Fruit fly (Drosophila melanogaster) whole organism, embryonic: ENCODE data around the gene beat-Vc.
A peak's percentile ranks its signal among the peaks of the same experiment; 100 is the strongest.

Experiments
- Awh ChIP-seq: fragments of 200-800 bp; sonication (Bioruptor generic); IDR thresholded peaks from 2 replicates; pipeline ENCODE4, ENCODE4 v1.3.6; 2022; ENCODE audit warnings: missing biosample characterization, missing genetic modification characterization
- CG10267 ChIP-seq: fragments of 200-800 bp; sonication (Bioruptor generic); optimal IDR thresholded peaks from 2 replicates; lab custom pipeline; 2018; ENCODE audit warnings: missing biosample characterization, mild to moderate bottlenecking, missing genetic modification characterization, moderate library complexity
- CG10565 ChIP-seq: fragments of 200-800 bp; sonication (Bioruptor generic); optimal IDR thresholded peaks from 3 replicates; lab custom pipeline; 2016; ENCODE audit warnings: missing biosample characterization, mild to moderate bottlenecking, missing genetic modification characterization
- CG12155 ChIP-seq: fragments of 200-800 bp; sonication (Bioruptor generic); optimal IDR thresholded peaks from 3 replicates; lab custom pipeline; 2016; ENCODE audit warnings: missing biosample characterization, missing genetic modification characterization
- CG12659 ChIP-seq: fragments of 200-800 bp; sonication (Bioruptor generic); optimal IDR thresholded peaks from 3 replicates; lab custom pipeline; 2017; ENCODE audit warnings: mild to moderate bottlenecking, missing biosample characterization, missing genetic modification reagents, missing genetic modification characterization
- CG13775 ChIP-seq: fragments of 200-800 bp; sonication (Bioruptor generic); optimal IDR thresholded peaks from 3 replicates; lab custom pipeline; 2017; ENCODE audit warnings: missing biosample characterization, mild to moderate bottlenecking, missing genetic modification characterization
- CG14050 ChIP-seq: fragments of 200-800 bp; sonication (Bioruptor generic); IDR thresholded peaks from 3 replicates; pipeline ENCODE4 v1.3.6; 2022; ENCODE audit warnings: missing biosample characterization, missing genetic modification characterization
- CG15514 ChIP-seq: fragments of 200-800 bp; sonication (Bioruptor generic); optimal IDR thresholded peaks from 3 replicates; lab custom pipeline; 2017; ENCODE audit warnings: missing biosample characterization, missing genetic modification characterization, mild to moderate bottlenecking, moderate library complexity, missing genetic modification reagents
- CG15601 ChIP-seq: fragments of 200-800 bp; sonication (Bioruptor generic); optimal IDR thresholded peaks from 3 replicates; lab custom pipeline; 2019; ENCODE audit warnings: missing biosample characterization, mild to moderate bottlenecking, missing genetic modification characterization, moderate library complexity
- CG16815 ChIP-seq: fragments of 200-800 bp; sonication (Bioruptor generic); optimal IDR thresholded peaks from 3 replicates; lab custom pipeline; 2017; ENCODE audit warnings: missing biosample characterization, mild to moderate bottlenecking, missing genetic modification characterization
- CG2889 ChIP-seq: fragments of 200-800 bp; sonication (Bioruptor generic); IDR thresholded peaks from 3 replicates; pipeline ENCODE4 v1.3.6; 2022; ENCODE audit warnings: missing biosample characterization, missing genetic modification characterization
- CG3281 ChIP-seq: fragments of 200-800 bp; sonication (Bioruptor generic); optimal IDR thresholded peaks from 3 replicates; lab custom pipeline; 2017; ENCODE audit warnings: missing biosample characterization, mild to moderate bottlenecking, missing genetic modification characterization
- CG33557 ChIP-seq: fragments of 200-800 bp; sonication (Bioruptor generic); optimal IDR thresholded peaks from 2 replicates; lab custom pipeline; 2019; ENCODE audit warnings: missing biosample characterization, mild to moderate bottlenecking, missing genetic modification characterization, moderate library complexity
- CG3726 ChIP-seq: fragments of 200-800 bp; sonication (Bioruptor generic); IDR thresholded peaks from 3 replicates; pipeline ENCODE4, ENCODE4 v1.3.6; 2022; ENCODE audit warnings: missing biosample characterization, missing genetic modification characterization
- CG4282 ChIP-seq: fragments of 200-800 bp; sonication (Bioruptor generic); optimal IDR thresholded peaks from 2 replicates; lab custom pipeline; 2016; ENCODE audit warnings: missing biosample characterization, missing genetic modification characterization
- CG4328 ChIP-seq: fragments of 200-800 bp; sonication (Bioruptor generic); optimal IDR thresholded peaks from 3 replicates; lab custom pipeline; 2017; ENCODE audit warnings: missing biosample characterization, missing genetic modification reagents, missing genetic modification characterization
- CG4424 ChIP-seq: fragments of 200-800 bp; sonication (Bioruptor generic); optimal IDR thresholded peaks from 3 replicates; lab custom pipeline; 2016; ENCODE audit warnings: missing biosample characterization, missing genetic modification characterization
- CG4707 ChIP-seq: fragments of 200-800 bp; sonication (Bioruptor generic); optimal IDR thresholded peaks from 2 replicates; lab custom pipeline; 2018; ENCODE audit warnings: missing biosample characterization, mild to moderate bottlenecking, missing genetic modification characterization, moderate library complexity
- CG4730 ChIP-seq: fragments of 200-800 bp; sonication (Bioruptor generic); IDR thresholded peaks from 2 replicates; pipeline ENCODE4 v1.3.6; 2022; ENCODE audit warnings: missing biosample characterization, missing genetic modification characterization
- CG6689 ChIP-seq: fragments of 200-800 bp; sonication (Bioruptor generic); IDR thresholded peaks from 2 replicates; pipeline ENCODE4 v1.3.6; 2022; ENCODE audit warnings: missing biosample characterization, missing genetic modification characterization
- CG7839 ChIP-seq: fragments of 200-800 bp; sonication (Bioruptor generic); optimal IDR thresholded peaks from 3 replicates; lab custom pipeline; 2018; ENCODE audit warnings: missing biosample characterization, mild to moderate bottlenecking, missing genetic modification characterization, moderate library complexity
- CG8089 ChIP-seq: fragments of 200-800 bp; sonication (Bioruptor generic); optimal IDR thresholded peaks from 3 replicates; lab custom pipeline; 2016; ENCODE audit warnings: missing biosample characterization, missing genetic modification characterization
- CG9932 ChIP-seq: fragments of 200-800 bp; sonication (Bioruptor generic); IDR thresholded peaks from 2 replicates; pipeline ENCODE4 v1.3.6; 2022; ENCODE audit warnings: missing biosample characterization, missing genetic modification characterization
- CHES-1-like ChIP-seq: fragments of 200-800 bp; sonication (Bioruptor generic); optimal IDR thresholded peaks from 2 replicates; lab custom pipeline; 2016; ENCODE audit warnings: missing biosample characterization, missing genetic modification characterization
- Camta ChIP-seq: fragments of 200-800 bp; sonication (Bioruptor generic); optimal IDR thresholded peaks from 2 replicates; lab custom pipeline; 2016; ENCODE audit warnings: missing biosample characterization, missing genetic modification characterization
- CrebB ChIP-seq: fragments of 200-800 bp; sonication (Bioruptor generic); optimal IDR thresholded peaks from 3 replicates; lab custom pipeline; 2018; ENCODE audit warnings: missing biosample characterization, mild to moderate bottlenecking, missing genetic modification characterization
- Doc3 ChIP-seq: fragments of 200-800 bp; sonication (Bioruptor generic); IDR thresholded peaks from 3 replicates; pipeline ENCODE4 v1.3.6; 2022; ENCODE audit warnings: missing biosample characterization, missing genetic modification characterization; ENCODE audit not compliant: partially characterized antibody
- HLH3B ChIP-seq: fragments of 200-800 bp; sonication (Bioruptor generic); IDR thresholded peaks from 2 replicates; pipeline ENCODE4 v1.3.6; 2022; ENCODE audit warnings: missing biosample characterization, missing genetic modification characterization
- HmgZ ChIP-seq: fragments of 200-800 bp; sonication (Bioruptor generic); optimal IDR thresholded peaks from 2 replicates; lab custom pipeline; 2018; ENCODE audit warnings: missing biosample characterization, mild to moderate bottlenecking, missing genetic modification characterization
- Nf-YC ChIP-seq: fragments of 200-800 bp; optimal IDR thresholded peaks from 3 replicates; lab custom pipeline; 2019; ENCODE audit warnings: missing biosample characterization, mild to moderate bottlenecking, missing genetic modification characterization, moderate library complexity
- NfI ChIP-seq: fragments of 200-800 bp; sonication (Bioruptor generic); optimal IDR thresholded peaks from 3 replicates; lab custom pipeline; 2018; ENCODE audit warnings: missing biosample characterization, mild to moderate bottlenecking, missing genetic modification characterization, moderate library complexity
- ase ChIP-seq: fragments of 200-800 bp; sonication (Bioruptor generic); IDR thresholded peaks from 3 replicates; pipeline ENCODE4 v1.3.6; 2022; ENCODE audit warnings: missing biosample characterization, missing genetic modification characterization
- dpn ChIP-seq, 2 experiments: fragments of 200-800 bp; sonication (Bioruptor generic); optimal IDR thresholded peaks; 3 replicates each; lab custom pipeline; 2016; ENCODE audit warnings: missing biosample characterization in 2 of 2, missing genetic modification characterization in 2 of 2
- dysf ChIP-seq: fragments of 200-800 bp; sonication (Bioruptor generic); IDR thresholded peaks from 3 replicates; pipeline ENCODE4 v1.3.6; 2022; ENCODE audit warnings: missing biosample characterization, missing genetic modification characterization
- eve ChIP-seq, 2 experiments: fragments of >200 bp; optimal IDR thresholded peaks; 2 replicates each; lab custom pipeline; 2017; ENCODE audit warnings: missing biosample characterization in 2 of 2, missing genetic modification characterization in 2 of 2
- fd96Cb ChIP-seq: fragments of 200-800 bp; sonication (Bioruptor generic); optimal IDR thresholded peaks from 2 replicates; lab custom pipeline; 2018; ENCODE audit warnings: missing biosample characterization, mild to moderate bottlenecking, missing genetic modification characterization, moderate library complexity
- h ChIP-seq: fragments of >200 bp; optimal IDR thresholded peaks from 2 replicates; lab custom pipeline; 2017
- klu ChIP-seq: fragments of 200-800 bp; sonication (Bioruptor generic); IDR thresholded peaks from 2 replicates; pipeline ENCODE4 v1.3.6; 2022; ENCODE audit warnings: missing biosample characterization, missing genetic modification characterization
- maf-S ChIP-seq: fragments of 200-800 bp; sonication (Bioruptor generic); optimal IDR thresholded peaks from 2 replicates; lab custom pipeline; 2016; ENCODE audit warnings: missing biosample characterization, missing genetic modification characterization
- nerfin-1 ChIP-seq: fragments of 200-800 bp; sonication (Bioruptor generic); optimal IDR thresholded peaks from 3 replicates; lab custom pipeline; 2019; ENCODE audit warnings: missing biosample characterization, mild to moderate bottlenecking, missing genetic modification characterization, moderate library complexity
- pan ChIP-seq, 4 experiments: fragments of >200 bp in 3 of 4; fragments of 200-800 bp in 1 of 4; sonication (Bioruptor generic) in 1 of 4; optimal IDR thresholded peaks in 3 of 4; IDR thresholded peaks in 1 of 4; 2 replicates each; pipeline versions ENCODE4 v1.3.6 to Lab custom; 2017 to 2022; ENCODE audit warnings: missing biosample characterization in 2 of 4, missing genetic modification characterization in 2 of 4, mixed read lengths in 1 of 4
- scrt ChIP-seq: fragments of 200-800 bp; sonication (Bioruptor generic); optimal IDR thresholded peaks from 2 replicates; lab custom pipeline; 2018; ENCODE audit warnings: missing biosample characterization, mild to moderate bottlenecking, missing genetic modification characterization, moderate library complexity
- sd ChIP-seq: fragments of 200-800 bp; sonication (Bioruptor generic); optimal IDR thresholded peaks from 3 replicates; lab custom pipeline; 2018; ENCODE audit warnings: missing biosample characterization, mild to moderate bottlenecking, missing genetic modification characterization, moderate library complexity
- sens-2 ChIP-seq: fragments of 200-800 bp; sonication (Bioruptor generic); IDR thresholded peaks from 2 replicates; pipeline ENCODE4 v1.3.6; 2022; ENCODE audit warnings: missing biosample characterization, missing genetic modification characterization
- shn ChIP-seq: fragments of 200-800 bp; sonication (Bioruptor generic); optimal IDR thresholded peaks from 3 replicates; lab custom pipeline; 2016; ENCODE audit warnings: missing biosample characterization, missing genetic modification characterization
- ssp ChIP-seq: fragments of 200-800 bp; sonication (Bioruptor generic); IDR thresholded peaks from 2 replicates; pipeline ENCODE4 v1.3.6; 2022; ENCODE audit warnings: missing biosample characterization, missing genetic modification characterization
- sug ChIP-seq: fragments of 200-800 bp; optimal IDR thresholded peaks from 2 replicates; lab custom pipeline; 2019; ENCODE audit warnings: missing biosample characterization, mild to moderate bottlenecking, missing genetic modification characterization, moderate library complexity
- zf30C ChIP-seq: fragments of 200-800 bp; sonication (Bioruptor generic); optimal IDR thresholded peaks from 3 replicates; lab custom pipeline; 2018; ENCODE audit warnings: missing biosample characterization, mild to moderate bottlenecking, missing genetic modification characterization
- zfh1 ChIP-seq: fragments of 200-800 bp; sonication (Bioruptor generic); IDR thresholded peaks from 3 replicates; pipeline ENCODE4 v1.3.6; 2022; ENCODE audit warnings: missing biosample characterization, missing genetic modification characterization

The beat-Vc gene

DNA sequence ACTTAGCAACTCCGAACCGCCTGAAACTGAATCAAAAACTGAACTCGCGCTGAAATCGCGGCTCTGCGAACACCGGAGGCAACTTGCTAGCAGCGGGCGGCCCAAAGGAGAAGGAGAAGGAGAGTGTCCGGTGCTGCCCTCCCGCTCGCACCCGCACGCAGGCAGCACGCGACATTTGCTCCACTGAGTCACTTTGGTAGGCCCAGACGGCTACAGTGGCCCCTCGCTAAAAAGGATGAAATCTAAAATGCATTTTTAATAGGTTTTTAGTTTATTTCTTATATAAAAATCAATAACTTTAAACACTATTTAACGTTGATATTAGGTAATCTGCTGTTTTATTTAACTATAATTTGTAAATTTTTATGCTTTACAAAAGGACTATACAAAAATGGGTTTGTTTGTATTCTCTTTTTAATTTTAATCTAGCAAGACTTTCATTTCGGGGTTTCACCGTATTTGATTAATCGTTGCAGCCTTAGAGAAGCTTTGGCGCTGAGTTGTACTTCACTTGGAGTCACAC lies 60.6 kb downstream of the beat-Vc start, which contains the start of gene Men (continued):
- TF ChIP-seq HmgZ (tag; lab: Kevin White, UChicago): peak; percentile 8
- TF ChIP-seq Doc3 (GFP tag; lab: Robert Waterston, UW): no peak
- no peak for TF ChIP-seq CG4707 (GFP tag; lab: Kevin White, UChicago)
- TF ChIP-seq eve (GFP tag; optimal IDR thresholded peaks at IDR 0.05; lab: Kevin White, UChicago): peak in 1 of 2 experiments; percentile 32
- TF ChIP-seq HLH3B (GFP tag; lab: Robert Waterston, UW): peak; percentile 66
- no peak for TF ChIP-seq zf30C (GFP tag; lab: Kevin White, UChicago)
- peak; percentile 62 for TF ChIP-seq sug (tag; lab: Kevin White, UChicago)
- TF ChIP-seq CG16815 (GFP tag; lab: Kevin White, UChicago): no peak
- peak; percentile 13 for TF ChIP-seq CG12155
- peak; percentile 54 for TF ChIP-seq CG6689 (GFP tag; lab: Robert Waterston, UW)
- TF ChIP-seq CG4328 (GFP tag; lab: Kevin White, UChicago): no peak
- peak; percentile 27 for TF ChIP-seq CG13775 (GFP tag; lab: Kevin White, UChicago)
- TF ChIP-seq dysf: peak; percentile 80
- no peak for TF ChIP-seq shn
- TF ChIP-seq Camta (GFP tag; lab: Kevin White, UChicago): no peak
- peak; percentile 50 for TF ChIP-seq CG4424 (GFP tag; lab: Kevin White, UChicago)
- peak; percentile 37 for TF ChIP-seq CG15601 (tag; lab: Kevin White, UChicago)
- peak; percentile 1 for TF ChIP-seq CG15514 (GFP tag; lab: Kevin White, UChicago)
- 0 out of 2 replicates have a peak, but pooled peaks have one; percentile 43 for TF ChIP-seq Awh
- TF ChIP-seq CG14050 (GFP tag; lab: Robert Waterston, UW): peak; percentile 33; the same call in 2 of the 3 replicates
- TF ChIP-seq CG10267 (tag; lab: Kevin White, UChicago): peak; percentile 35
- 0 out of 2 replicates have a peak, but pooled peaks have one; percentile 9 for TF ChIP-seq CG9932 (GFP tag; lab: Robert Waterston, UW)
- TF ChIP-seq nerfin-1: peak; percentile 58
- TF ChIP-seq CG3281 (GFP tag; lab: Kevin White, UChicago): peak; percentile 49
- no peak for TF ChIP-seq sens-2 (GFP tag; lab: Robert Waterston, UW)
- TF ChIP-seq fd96Cb: peak; percentile 65
- TF ChIP-seq zfh1 (GFP tag; lab: Robert Waterston, UW): 0 out of 3 replicates have a peak, but pooled peaks have one; percentile 42
- no peak for TF ChIP-seq CrebB
- peak; percentile 2 to 48 for TF ChIP-seq dpn (GFP tag; optimal IDR thresholded peaks at IDR 0.05; lab: Kevin White, UChicago)
- no peak for TF ChIP-seq CG4282
- TF ChIP-seq CG2889 (GFP tag; lab: Robert Waterston, UW): no peak
- TF ChIP-seq pan (optimal IDR thresholded peaks at IDR 0.05; lab: Kevin White, UChicago): no peak
- peak in 1 of 2 experiments; percentile 64 for TF ChIP-seq pan (GFP tag; optimal IDR thresholded peaks at IDR 0.05 in 1 of 2, IDR thresholded peaks at IDR 0.05 in 1 of 2)
- no peak for TF ChIP-seq h (lab: Kevin White, UChicago)
- 0 out of 3 replicates have a peak, but pooled peaks have one; percentile 24 for TF ChIP-seq CG3726 (GFP tag; lab: Robert Waterston, UW)
- peak; percentile 27 for TF ChIP-seq NfI
- peak; percentile 82 for TF ChIP-seq CG7839 (tag; lab: Kevin White, UChicago)
- TF ChIP-seq maf-S: no peak
- TF ChIP-seq CG4730: 0 out of 2 replicates have a peak, but pooled peaks have one; percentile 37
- TF ChIP-seq CG12659 (GFP tag; lab: Kevin White, UChicago): peak; percentile 70
- TF ChIP-seq CG33557 (GFP tag; lab: Kevin White, UChicago): peak; percentile 31
- TF ChIP-seq ase (GFP tag; lab: Robert Waterston, UW): 0 out of 3 replicates have a peak, but pooled peaks have one; percentile 24
- TF ChIP-seq Nf-YC (tag; lab: Kevin White, UChicago): peak; percentile 68
- no peak for TF ChIP-seq CG10565 (GFP tag; lab: Kevin White, UChicago)
- TF ChIP-seq CHES-1-like (GFP tag; lab: Kevin White, UChicago): no peak
- peak; percentile 49 for TF ChIP-seq ssp (GFP tag; lab: Robert Waterston, UW)
- TF ChIP-seq scrt (GFP tag; lab: Kevin White, UChicago): peak; percentile 5
- TF ChIP-seq CG8089: no peak
- TF ChIP-seq sd (tag; lab: Kevin White, UChicago): peak; percentile 38
- TF ChIP-seq klu (GFP tag; lab: Robert Waterston, UW): peak; percentile 47; the same call in 1 of the 2 replicates
